Worm (Caenorhabditis elegans) whole organism, young adult: ENCODE measurements around the gene rps-24.
A peak's percentile ranks its signal among the peaks of the same experiment; 100 is the strongest.
"Not testable (repeated sequence)": the region's sequence is repeated elsewhere in the genome, so short reads cannot be mapped to it uniquely, and the experiment has no call there.

Source experiments
- B0019.2 ChIP-seq: fragments of 200-800 bp; sonication (Bioruptor generic); conservative IDR thresholded peaks from 2 replicates; pipeline ENCODE4 v1.3.6; 2022; ENCODE audit warnings: missing genetic modification reagents, missing genetic modification characterization, missing compliant biosample characterization
- B0035.1 ChIP-seq: sonication (generic microtip); optimal IDR thresholded peaks from 2 replicates; lab custom pipeline; 2016; ENCODE audit warnings: missing genetic modification characterization, mild to moderate bottlenecking, missing compliant biosample characterization, missing genotype, missing genetic modification reagents
- B0261.1 ChIP-seq: sonication (generic microtip); optimal IDR thresholded peaks from 2 replicates; lab custom pipeline; 2016; ENCODE audit warnings: mild to moderate bottlenecking, missing genetic modification characterization, moderate library complexity, missing compliant biosample characterization
- B0336.3 ChIP-seq: fragments of 200-800 bp; sonication (Bioruptor generic); IDR thresholded peaks from 2 replicates; pipeline ENCODE4 v1.3.6; 2022; ENCODE audit warnings: missing genetic modification characterization, missing compliant biosample characterization
- C06A6.2 ChIP-seq: fragments of 200-800 bp; sonication (Bioruptor generic); conservative IDR thresholded peaks from 2 replicates; pipeline ENCODE4 v1.3.6; 2022; ENCODE audit warnings: missing genetic modification characterization, missing compliant biosample characterization
- F22D6.2 ChIP-seq: sonication (generic microtip); optimal IDR thresholded peaks from 2 replicates; lab custom pipeline; 2016; ENCODE audit warnings: mild to moderate bottlenecking, missing genetic modification characterization, missing compliant biosample characterization
- F37B4.10 ChIP-seq: fragments of 200-800 bp; sonication (Bioruptor generic); IDR thresholded peaks from 2 replicates; pipeline ENCODE4 v1.3.6; 2022; ENCODE audit warnings: missing genetic modification characterization, missing compliant biosample characterization
- F49E8.2 ChIP-seq: sonication (generic microtip); optimal IDR thresholded peaks from 3 replicates; lab custom pipeline; 2017; ENCODE audit warnings: missing genetic modification characterization, mild to moderate bottlenecking, missing compliant biosample characterization, antibody characterized with exemption, moderate library complexity; ENCODE audit not compliant: insufficient read depth
- K11D2.4 ChIP-seq: fragments of 200-800 bp; sonication (Bioruptor generic); IDR thresholded peaks from 2 replicates; pipeline ENCODE4 v1.3.6; 2022; ENCODE audit warnings: missing genetic modification reagents, missing genetic modification characterization, missing compliant biosample characterization
- K12H6.12 ChIP-seq: fragments of 200-800 bp; sonication (Bioruptor generic); optimal IDR thresholded peaks from 2 replicates; lab custom pipeline; 2018; ENCODE audit warnings: mild to moderate bottlenecking, missing genetic modification characterization, missing compliant biosample characterization
- T07F8.4 ChIP-seq: sonication (generic microtip); optimal IDR thresholded peaks from 2 replicates; lab custom pipeline; 2016; ENCODE audit warnings: mild to moderate bottlenecking, missing genetic modification characterization, moderate library complexity, missing compliant biosample characterization
- Y53G8AR.9 ChIP-seq: fragments of 200-800 bp; sonication (Bioruptor generic); conservative IDR thresholded peaks from 2 replicates; pipeline ENCODE4 v1.3.6; 2022; ENCODE audit warnings: missing genetic modification reagents, missing genetic modification characterization, missing compliant biosample characterization
- Y79H2A.3 ChIP-seq: fragments of 200-800 bp; sonication (Bioruptor generic); conservative IDR thresholded peaks from 2 replicates; pipeline ENCODE4 v1.3.6; 2022; ENCODE audit warnings: missing genetic modification reagents, missing genetic modification characterization, missing compliant biosample characterization
- Y95B8A.8 ChIP-seq: fragments of 200-800 bp; sonication (Bioruptor generic); IDR thresholded peaks from 2 replicates; pipeline ENCODE4 v1.3.6; 2022; ENCODE audit warnings: missing genetic modification reagents, missing genetic modification characterization, missing compliant biosample characterization
- ZK185.1 ChIP-seq: sonication (generic microtip); optimal IDR thresholded peaks from 2 replicates; lab custom pipeline; 2016; ENCODE audit warnings: mild to moderate bottlenecking, missing genetic modification characterization, missing compliant biosample characterization; ENCODE audit not compliant: poor library complexity, severe bottlenecking
- aptf-2 ChIP-seq: fragments of 200-800 bp; sonication (Bioruptor generic); conservative IDR thresholded peaks from 2 replicates; pipeline ENCODE4 v1.3.6; 2022; ENCODE audit warnings: missing genetic modification reagents, missing genetic modification characterization, missing compliant biosample characterization
- atf-7 ChIP-seq: sonication (generic microtip); optimal IDR thresholded peaks from 2 replicates; lab custom pipeline; 2017; ENCODE audit warnings: mild to moderate bottlenecking, missing genetic modification characterization, missing compliant biosample characterization
- attf-3 ChIP-seq: fragments of 200-800 bp; sonication (Bioruptor generic); conservative IDR thresholded peaks from 2 replicates; pipeline ENCODE4 v1.3.6; 2022; ENCODE audit warnings: missing genetic modification reagents, missing genetic modification characterization, missing compliant biosample characterization
- attf-5 ChIP-seq: fragments of 200-800 bp; sonication (Bioruptor generic); optimal IDR thresholded peaks from 2 replicates; lab custom pipeline; 2018; ENCODE audit warnings: mild to moderate bottlenecking, missing genetic modification characterization, missing compliant biosample characterization
- attf-6 ChIP-seq: fragments of 200-800 bp; sonication (Bioruptor generic); IDR thresholded peaks from 2 replicates; pipeline ENCODE4 v1.3.6; 2022; ENCODE audit warnings: missing genetic modification reagents, missing genetic modification characterization, missing compliant biosample characterization
- cebp-1 ChIP-seq, 2 experiments: fragments of 200-800 bp in 1 of 2; sonication (Bioruptor generic) in 1 of 2; sonication (generic microtip) in 1 of 2; IDR thresholded peaks in 1 of 2; optimal IDR thresholded peaks in 1 of 2; 2 replicates each; pipeline versions ENCODE4 v1.3.6 to Lab custom; 2017 to 2022; ENCODE audit warnings: missing compliant biosample characterization in 2 of 2, missing genetic modification characterization in 2 of 2, mild to moderate bottlenecking in 1 of 2, missing genetic modification reagents in 1 of 2, moderate library complexity in 1 of 2
- cebp-2 ChIP-seq: fragments of 200-800 bp; sonication (Bioruptor generic); IDR thresholded peaks from 2 replicates; pipeline ENCODE4 v1.3.6; 2022; ENCODE audit warnings: missing genetic modification characterization, missing compliant biosample characterization
- ceh-40 ChIP-seq: fragments of 200-800 bp; sonication (Bioruptor generic); IDR thresholded peaks from 2 replicates; pipeline ENCODE4 v1.3.6; 2022; ENCODE audit warnings: missing genetic modification characterization, missing compliant biosample characterization
- ceh-58 ChIP-seq: fragments of 200-800 bp; sonication (Bioruptor generic); IDR thresholded peaks from 2 replicates; pipeline ENCODE4 v1.3.6; 2022; ENCODE audit warnings: missing genetic modification characterization, missing compliant biosample characterization
- chd-7 ChIP-seq: sonication (generic microtip); optimal IDR thresholded peaks from 2 replicates; lab custom pipeline; 2016; ENCODE audit warnings: mild to moderate bottlenecking, missing genetic modification characterization, moderate library complexity, missing compliant biosample characterization
- die-1 ChIP-seq: sonication (generic microtip); optimal IDR thresholded peaks from 2 replicates; lab custom pipeline; 2016; ENCODE audit warnings: missing genotype, mild to moderate bottlenecking, missing genetic modification characterization, missing compliant biosample characterization
- dpl-1 ChIP-seq: fragments of 150-350 bp; optimal IDR thresholded peaks from 2 replicates; lab custom pipeline; 2014; ENCODE audit warnings: missing biosample characterization, missing genetic modification reagents, missing genetic modification characterization
- egrh-3 ChIP-seq: fragments of 200-800 bp; sonication (Bioruptor generic); IDR thresholded peaks from 2 replicates; pipeline ENCODE4 v1.3.6; 2022; ENCODE audit warnings: missing genetic modification reagents, missing genetic modification characterization, missing compliant biosample characterization
- ekl-4 ChIP-seq: fragments of 200-800 bp; sonication (Bioruptor generic); IDR thresholded peaks from 2 replicates; pipeline ENCODE4 v1.3.6; 2022; ENCODE audit warnings: missing genetic modification reagents, missing genetic modification characterization, missing compliant biosample characterization
- gei-17 ChIP-seq: fragments of 200-800 bp; sonication (Bioruptor generic); optimal IDR thresholded peaks from 2 replicates; lab custom pipeline; 2018; ENCODE audit warnings: mild to moderate bottlenecking, missing genetic modification characterization, missing compliant biosample characterization
- hmg-20 ChIP-seq: fragments of 200-800 bp; sonication (Bioruptor generic); IDR thresholded peaks from 2 replicates; pipeline ENCODE4 v1.3.6; 2022; ENCODE audit warnings: missing genetic modification reagents, missing genetic modification characterization, missing compliant biosample characterization
- let-607 ChIP-seq, 2 experiments: fragments of 200-800 bp in 1 of 2; sonication (Bioruptor generic) in 1 of 2; sonication (generic microtip) in 1 of 2; optimal IDR thresholded peaks; 2 replicates each; lab custom pipeline; 2016 to 2018; ENCODE audit warnings: mild to moderate bottlenecking in 2 of 2, missing compliant biosample characterization in 2 of 2, missing genetic modification characterization in 2 of 2, moderate library complexity in 2 of 2, missing genotype in 1 of 2
- lin-40 ChIP-seq: sonication (generic microtip); optimal IDR thresholded peaks from 2 replicates; lab custom pipeline; 2016; ENCODE audit warnings: missing genetic modification characterization, mild to moderate bottlenecking, missing compliant biosample characterization, missing genotype, missing genetic modification reagents
- lin-54 ChIP-seq: fragments of 200-800 bp; sonication (Bioruptor generic); optimal IDR thresholded peaks from 2 replicates; lab custom pipeline; 2018; ENCODE audit warnings: mild to moderate bottlenecking, missing genetic modification characterization, missing compliant biosample characterization
- lsl-1 ChIP-seq: fragments of 200-800 bp; sonication (Bioruptor generic); optimal IDR thresholded peaks from 2 replicates; lab custom pipeline; 2018; ENCODE audit warnings: mild to moderate bottlenecking, missing genetic modification characterization, moderate library complexity, missing compliant biosample characterization
- madf-6 ChIP-seq: fragments of 200-800 bp; sonication (Bioruptor generic); IDR thresholded peaks from 2 replicates; pipeline ENCODE4 v1.3.6; 2022; ENCODE audit warnings: missing genetic modification reagents, missing genetic modification characterization, missing compliant biosample characterization
- madf-8 ChIP-seq: fragments of 200-800 bp; sonication (Bioruptor generic); conservative IDR thresholded peaks from 2 replicates; pipeline ENCODE4 v1.3.6; 2022; ENCODE audit warnings: missing genetic modification reagents, missing genetic modification characterization, missing compliant biosample characterization
- nhr-90 ChIP-seq: sonication (generic microtip); optimal IDR thresholded peaks from 2 replicates; lab custom pipeline; 2016; ENCODE audit warnings: missing genotype, mild to moderate bottlenecking, missing genetic modification characterization, missing compliant biosample characterization
- pbrm-1 ChIP-seq: fragments of 200-800 bp; sonication (Bioruptor generic); IDR thresholded peaks from 2 replicates; pipeline ENCODE4 v1.3.6; 2022; ENCODE audit warnings: missing genetic modification reagents, missing genetic modification characterization, missing compliant biosample characterization
- snpc-1.3 ChIP-seq: sonication (generic microtip); optimal IDR thresholded peaks from 2 replicates; lab custom pipeline; 2017; ENCODE audit warnings: missing genetic modification characterization, mild to moderate bottlenecking, missing compliant biosample characterization, antibody characterized with exemption, moderate library complexity, missing genotype, missing genetic modification reagents; ENCODE audit not compliant: insufficient read depth
- snpc-4 ChIP-seq, 5 experiments: fragments of 150-350 bp in 1 of 5; sonication (generic microtip) in 4 of 5; optimal IDR thresholded peaks; 2 replicates each; lab custom pipeline; 2014 to 2018; ENCODE audit warnings: missing genetic modification characterization in 5 of 5, missing biosample characterization in 3 of 5, antibody characterized with exemption in 2 of 5, mild to moderate bottlenecking in 2 of 5, missing compliant biosample characterization in 2 of 5, missing genotype in 2 of 5, moderate library complexity in 2 of 5, missing genetic modification reagents in 1 of 5
- zfh-2 ChIP-seq: fragments of 200-800 bp; sonication (Bioruptor generic); conservative IDR thresholded peaks from 2 replicates; pipeline ENCODE4 v1.3.6; 2022; ENCODE audit warnings: missing genetic modification reagents, missing genetic modification characterization, missing compliant biosample characterization
- ztf-18 ChIP-seq: sonication (generic microtip); optimal IDR thresholded peaks from 2 replicates; lab custom pipeline; 2016; ENCODE audit warnings: missing genotype, mild to moderate bottlenecking, missing genetic modification characterization, missing compliant biosample characterization
- ztf-26 ChIP-seq: sonication (generic microtip); optimal IDR thresholded peaks from 2 replicates; lab custom pipeline; 2017; ENCODE audit warnings: missing genetic modification characterization, missing compliant biosample characterization

rps-24 gene

DNA sequence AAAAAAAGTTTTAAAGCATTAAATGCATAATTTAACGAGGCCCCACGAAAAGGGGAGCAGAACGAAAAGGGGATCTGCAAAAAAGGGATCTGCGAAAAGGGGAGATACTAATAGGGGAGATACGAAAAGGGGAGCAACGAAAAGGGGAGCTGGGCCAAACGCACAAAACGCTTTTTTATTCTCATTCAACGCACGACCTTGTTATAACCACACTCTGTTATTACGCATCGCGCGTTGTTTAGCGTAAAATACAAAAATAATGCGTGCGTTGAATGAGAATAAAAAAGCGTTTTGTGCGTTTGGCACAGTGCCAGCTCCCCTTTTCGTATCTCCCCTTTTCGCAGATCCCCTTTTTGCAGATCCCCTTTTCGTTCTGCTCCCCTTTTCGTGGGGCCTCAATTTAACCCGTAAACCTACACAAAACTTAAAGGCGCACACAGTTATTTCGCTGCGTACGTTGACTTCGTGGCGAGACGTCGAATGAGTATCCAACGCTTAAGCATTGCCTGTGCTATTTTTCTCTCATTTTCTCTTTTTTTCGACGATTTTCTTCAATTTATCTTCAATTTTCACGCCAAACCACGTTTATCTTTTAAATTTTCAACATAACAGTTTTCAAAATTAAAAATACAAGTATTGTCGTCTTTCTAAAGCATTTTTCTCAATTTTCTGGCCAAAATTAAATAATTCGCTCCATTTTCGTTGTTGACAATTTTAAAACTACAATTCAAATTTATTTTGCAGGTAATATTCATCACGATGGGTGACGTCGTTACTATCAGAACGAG, at the start of gene rps-24:
Gene rps-24 (plus strand): TSS at position 738 of the 788 bp plus-strand sequence.
- TF ChIP-seq B0261.1 (tag; lab: Kevin White, UChicago) = peak; percentile 27
- TF ChIP-seq ZK185.1 (tag; lab: Kevin White, UChicago) = peak; percentile 82
- peak; percentile 93 for TF ChIP-seq lin-40 (tag; lab: Kevin White, UChicago)
- peak; percentile 79 for TF ChIP-seq madf-8 (GFP tag; lab: Robert Waterston, UW)
- TF ChIP-seq C06A6.2 (GFP tag; lab: Robert Waterston, UW) = peak; percentile 93
- TF ChIP-seq F37B4.10 (GFP tag; lab: Robert Waterston, UW) = peak; percentile 93; the same call in 1 of the 2 replicates
- TF ChIP-seq let-607 (tag; optimal IDR thresholded peaks at IDR 0.05; lab: Kevin White, UChicago) = peak in 1 of 2 experiments; percentile 38
- TF ChIP-seq attf-5 = peak; percentile 96
- peak; percentile 48 for TF ChIP-seq die-1 (tag; lab: Kevin White, UChicago)
- peak; percentile 86 for TF ChIP-seq attf-3 (GFP tag; lab: Robert Waterston, UW)
- TF ChIP-seq aptf-2 (GFP tag; lab: Robert Waterston, UW) = peak; percentile 95
- peak; percentile 96 for TF ChIP-seq ekl-4 (GFP tag; lab: Robert Waterston, UW)
- peak; percentile 67 for TF ChIP-seq zfh-2 (GFP tag; lab: Robert Waterston, UW)
- TF ChIP-seq T07F8.4 (tag; lab: Kevin White, UChicago) = peak; percentile 84
- TF ChIP-seq atf-7 = peak; percentile 27
- peak; percentile 15 for TF ChIP-seq dpl-1 (GFP tag; lab: Kevin White, UChicago)
- peak; percentile 96 for TF ChIP-seq K11D2.4 (GFP tag; lab: Robert Waterston, UW)
- TF ChIP-seq madf-6 (GFP tag; lab: Robert Waterston, UW) = peak; percentile 87
- not testable (repeated sequence) for TF ChIP-seq snpc-4 (GFP tag; optimal IDR thresholded peaks at IDR 0.05; lab: Kevin White, UChicago)
- peak; percentile 55 to 83 (median 78) for TF ChIP-seq snpc-4 (tag; optimal IDR thresholded peaks at IDR 0.05; lab: Kevin White, UChicago)
- peak; percentile 35 for TF ChIP-seq gei-17 (GFP tag; lab: Kevin White, UChicago)
- peak; percentile 99 for TF ChIP-seq B0019.2 (GFP tag; lab: Robert Waterston, UW)
- TF ChIP-seq hmg-20 (GFP tag; lab: Robert Waterston, UW) = peak; percentile 71
- TF ChIP-seq Y53G8AR.9 = peak; percentile 90
- peak; percentile 91; the same call in 1 of the 2 replicates for TF ChIP-seq ceh-58 (GFP tag; lab: Robert Waterston, UW)
- TF ChIP-seq Y79H2A.3 (GFP tag; lab: Robert Waterston, UW) = peak; percentile 91
- peak; percentile 90 for TF ChIP-seq ztf-26 (tag; lab: Kevin White, UChicago)
- TF ChIP-seq ceh-40 (GFP tag; lab: Robert Waterston, UW) = peak; percentile 53; the same call in 1 of the 2 replicates
- TF ChIP-seq Y95B8A.8 = peak; percentile 99
- TF ChIP-seq lsl-1 (GFP tag; lab: Kevin White, UChicago) = peak; percentile 78
- peak; percentile 84 for TF ChIP-seq F49E8.2 (tag; lab: Kevin White, UChicago)
- peak; percentile 47 for TF ChIP-seq F22D6.2 (tag; lab: Kevin White, UChicago)
- peak; percentile 26 for TF ChIP-seq snpc-1.3 (tag; lab: Kevin White, UChicago)
- TF ChIP-seq chd-7 (tag; lab: Kevin White, UChicago) = peak; percentile 58
- peak; percentile 97 for TF ChIP-seq pbrm-1 (GFP tag; lab: Robert Waterston, UW)
- peak; percentile 85 for TF ChIP-seq lin-54 (GFP tag; lab: Kevin White, UChicago)
- peak; percentile 85 for TF ChIP-seq B0336.3 (GFP tag; lab: Robert Waterston, UW)
- peak; percentile 95 for TF ChIP-seq egrh-3 (GFP tag; lab: Robert Waterston, UW)
- TF ChIP-seq K12H6.12 (tag; lab: Kevin White, UChicago) = peak; percentile 83
- peak; percentile 59; the same call in 1 of the 2 replicates for TF ChIP-seq cebp-2 (GFP tag; lab: Robert Waterston, UW)
- TF ChIP-seq nhr-90 (tag; lab: Kevin White, UChicago) = peak; percentile 54
- peak; percentile 78 for TF ChIP-seq ztf-18
- TF ChIP-seq attf-6 = peak; percentile 84; the same call in 1 of the 2 replicates
- peak; percentile 41 for TF ChIP-seq B0035.1 (tag; lab: Kevin White, UChicago)
- TF ChIP-seq cebp-1 (GFP tag; IDR thresholded peaks at IDR 0.05; lab: Robert Waterston, UW) = peak; percentile 87
- TF ChIP-seq cebp-1 (tag; optimal IDR thresholded peaks at IDR 0.05; lab: Kevin White, UChicago) = peak; percentile 90
